Worm (Caenorhabditis elegans): Measurements from ENCODE around the gene frpr-13.
"Not testable (repeated sequence)": the region's sequence is repeated elsewhere in the genome, so short reads cannot be mapped to it uniquely, and the experiment has no call there.

DNA sequence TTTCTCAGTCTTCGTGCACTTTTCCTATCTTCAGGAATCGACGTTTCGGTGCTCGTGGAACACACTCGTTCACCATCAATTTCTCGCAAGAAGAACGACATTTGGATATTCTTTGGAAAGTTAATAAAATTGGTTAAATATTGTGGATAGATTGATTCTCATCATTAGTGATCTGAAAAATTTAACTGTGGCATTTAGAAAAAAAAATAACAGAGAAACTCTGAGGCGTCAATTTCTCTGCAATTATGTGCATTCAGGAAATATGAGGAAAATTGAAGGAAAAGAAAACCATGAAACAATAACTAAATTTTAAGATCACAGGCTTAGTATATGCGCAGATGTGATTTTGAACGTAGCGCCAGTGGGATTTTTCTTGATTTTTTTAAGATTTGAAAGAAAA is 36.9 kb upstream of the frpr-13 start, which contains the start of gene F07B7.12:
- not testable (repeated sequence) for TF ChIP-seq skn-1 (tag; optimal IDR thresholded peaks at IDR 0.05); unc-62 (GFP tag; optimal IDR thresholded peaks at IDR 0.05); nhr-77 (tag; optimal IDR thresholded peaks at IDR 0.05); nhr-25 (tag; optimal IDR thresholded peaks at IDR 0.05); nhr-23 (tag; optimal IDR thresholded peaks at IDR 0.05); pqm-1 (tag; optimal IDR thresholded peaks at IDR 0.05); elt-1 (tag; optimal IDR thresholded peaks at IDR 0.05); nfya-1 (tag; optimal IDR thresholded peaks at IDR 0.05; ENCODE audit: insufficient read depth); aly-2 (tag; optimal IDR thresholded peaks at IDR 0.05); elt-3 (tag; optimal IDR thresholded peaks at IDR 0.05); R02D3.7 (tag; optimal IDR thresholded peaks at IDR 0.05); nhr-76 (tag; optimal IDR thresholded peaks at IDR 0.05); ztf-11 (tag; optimal IDR thresholded peaks at IDR 0.05); mdl-1 (tag; optimal IDR thresholded peaks at IDR 0.05)
